Fruit fly (Drosophila melanogaster) whole organism, prepupa: ENCODE results near the gene trr.

Source experiments
- Blimp-1 ChIP-seq: fragments of 200-800 bp; sonication (Bioruptor generic); optimal IDR thresholded peaks from 3 replicates; lab custom pipeline; 2017; ENCODE audit warnings: missing biosample characterization, missing genetic modification characterization, mild to moderate bottlenecking, moderate library complexity, missing genetic modification reagents
- CG10631 ChIP-seq: fragments of 200-800 bp; sonication (Bioruptor generic); optimal IDR thresholded peaks from 2 replicates; lab custom pipeline; 2016; ENCODE audit warnings: missing biosample characterization, missing genetic modification characterization
- CG10669 ChIP-seq: fragments of 200-800 bp; sonication (Bioruptor generic); optimal IDR thresholded peaks from 3 replicates; lab custom pipeline; 2018; ENCODE audit warnings: missing biosample characterization, mild to moderate bottlenecking, missing genetic modification characterization, moderate library complexity
- CG11294 ChIP-seq: fragments of 200-800 bp; sonication (Bioruptor generic); IDR thresholded peaks from 2 replicates; pipeline ENCODE4 v1.3.6; 2022; ENCODE audit warnings: missing biosample characterization, missing genetic modification characterization
- CG11762 ChIP-seq: fragments of 200-800 bp; sonication (Bioruptor generic); optimal IDR thresholded peaks from 3 replicates; lab custom pipeline; 2016; ENCODE audit warnings: missing biosample characterization, missing genetic modification characterization; ENCODE audit not compliant: insufficient read depth
- CG11902 ChIP-seq: fragments of 200-800 bp; sonication (Bioruptor generic); optimal IDR thresholded peaks from 3 replicates; lab custom pipeline; 2016; ENCODE audit warnings: missing biosample characterization, missing genetic modification characterization
- CG15336 ChIP-seq: fragments of 200-800 bp; sonication (Bioruptor generic); IDR thresholded peaks from 2 replicates; pipeline ENCODE4 v1.3.6; 2022; ENCODE audit warnings: missing biosample characterization, missing genetic modification characterization
- CG3032 ChIP-seq: fragments of 200-800 bp; optimal IDR thresholded peaks from 2 replicates; lab custom pipeline; 2019; ENCODE audit warnings: missing biosample characterization, mild to moderate bottlenecking, missing genetic modification characterization, moderate library complexity
- CG31627 ChIP-seq: fragments of 200-800 bp; sonication (Bioruptor generic); optimal IDR thresholded peaks from 3 replicates; lab custom pipeline; 2016; ENCODE audit warnings: missing biosample characterization, missing genetic modification characterization
- CG34406 ChIP-seq: fragments of 200-800 bp; sonication (Bioruptor generic); optimal IDR thresholded peaks from 3 replicates; lab custom pipeline; 2016; ENCODE audit warnings: missing biosample characterization, missing genetic modification characterization
- CG3919 ChIP-seq: fragments of 200-800 bp; sonication (Bioruptor generic); optimal IDR thresholded peaks from 3 replicates; lab custom pipeline; 2016; ENCODE audit warnings: missing biosample characterization, missing genetic modification characterization
- CG4318 ChIP-seq: fragments of 200-800 bp; sonication (Bioruptor generic); optimal IDR thresholded peaks from 3 replicates; lab custom pipeline; 2017; ENCODE audit warnings: missing biosample characterization, mild to moderate bottlenecking, missing genetic modification characterization
- CG6163 ChIP-seq: fragments of 200-800 bp; sonication (Bioruptor generic); IDR thresholded peaks from 3 replicates; pipeline ENCODE4 v1.3.6; 2022; ENCODE audit warnings: missing biosample characterization, missing genetic modification characterization
- CG6792 ChIP-seq: fragments of 200-800 bp; sonication (Bioruptor generic); optimal IDR thresholded peaks from 3 replicates; lab custom pipeline; 2016; ENCODE audit warnings: missing biosample characterization, missing genetic modification characterization
- CG6854 ChIP-seq: fragments of 200-800 bp; sonication (Bioruptor generic); optimal IDR thresholded peaks from 2 replicates; lab custom pipeline; 2017; ENCODE audit warnings: missing biosample characterization, mild to moderate bottlenecking, missing genetic modification characterization
- CG8119 ChIP-seq: fragments of 200-800 bp; sonication (Bioruptor generic); IDR thresholded peaks from 3 replicates; pipeline ENCODE4 v1.3.6; 2022; ENCODE audit warnings: missing biosample characterization, missing genetic modification characterization
- CG8319 ChIP-seq: fragments of 200-800 bp; sonication (Bioruptor generic); optimal IDR thresholded peaks from 3 replicates; lab custom pipeline; 2016; ENCODE audit warnings: missing biosample characterization, missing genetic modification characterization
- CG8632 ChIP-seq: fragments of 200-800 bp; sonication (Bioruptor generic); optimal IDR thresholded peaks from 3 replicates; lab custom pipeline; 2016; ENCODE audit warnings: missing biosample characterization, missing genetic modification characterization
- CG9139 ChIP-seq: fragments of 200-800 bp; sonication (Bioruptor generic); optimal IDR thresholded peaks from 3 replicates; lab custom pipeline; 2017; ENCODE audit warnings: missing biosample characterization, mild to moderate bottlenecking, missing genetic modification characterization
- Eip75B ChIP-seq: fragments of 200-800 bp; sonication (Bioruptor generic); optimal IDR thresholded peaks from 3 replicates; lab custom pipeline; 2016; ENCODE audit warnings: missing biosample characterization, missing genetic modification characterization
- Eip78C ChIP-seq: fragments of 200-800 bp; sonication (Bioruptor generic); peaks from one replicate; lab custom pipeline; 2016; ENCODE audit warnings: missing biosample characterization, missing genetic modification characterization
- Eip93F ChIP-seq: fragments of 200-800 bp; sonication (Bioruptor generic); optimal IDR thresholded peaks from 2 replicates; lab custom pipeline; 2016; ENCODE audit warnings: missing biosample characterization, mild to moderate bottlenecking, missing genetic modification characterization
- Ets96B ChIP-seq: fragments of 200-800 bp; optimal IDR thresholded peaks from 2 replicates; lab custom pipeline; 2019; ENCODE audit warnings: missing biosample characterization, mild to moderate bottlenecking, missing genetic modification characterization, moderate library complexity
- Gug ChIP-seq: fragments of 200-800 bp; sonication (Bioruptor generic); IDR thresholded peaks from 2 replicates; pipeline ENCODE4 v1.3.6; 2022; ENCODE audit warnings: missing biosample characterization, missing genetic modification characterization
- Hr38 ChIP-seq: sonication (Bioruptor generic); optimal IDR thresholded peaks from 2 replicates; lab custom pipeline; 2016; ENCODE audit warnings: missing biosample characterization, missing genetic modification characterization
- Hr39 ChIP-seq: fragments of 200-800 bp; sonication (Bioruptor generic); optimal IDR thresholded peaks from 2 replicates; lab custom pipeline; 2016; ENCODE audit warnings: missing biosample characterization, missing genetic modification characterization
- Hr4 ChIP-seq: fragments of 200-800 bp; sonication (Bioruptor generic); optimal IDR thresholded peaks from 3 replicates; lab custom pipeline; 2016; ENCODE audit warnings: missing biosample characterization, missing genetic modification characterization
- Met ChIP-seq: fragments of 200-800 bp; sonication (Bioruptor generic); optimal IDR thresholded peaks from 3 replicates; lab custom pipeline; 2016; ENCODE audit warnings: missing biosample characterization, missing genetic modification characterization
- OdsH ChIP-seq: fragments of 200-800 bp; sonication (Bioruptor generic); optimal IDR thresholded peaks from 3 replicates; lab custom pipeline; 2016; ENCODE audit warnings: missing biosample characterization, missing genetic modification characterization
- Sox102F ChIP-seq: fragments of 200-800 bp; sonication (Bioruptor generic); optimal IDR thresholded peaks from 2 replicates; lab custom pipeline; 2016; ENCODE audit warnings: missing biosample characterization, mild to moderate bottlenecking, missing genetic modification characterization
- Sox14 ChIP-seq: fragments of 200-800 bp; sonication (Bioruptor generic); optimal IDR thresholded peaks from 3 replicates; lab custom pipeline; 2016; ENCODE audit warnings: missing biosample characterization, missing genetic modification characterization
- Sox15 ChIP-seq: fragments of 200-800 bp; sonication (Bioruptor generic); optimal IDR thresholded peaks from 3 replicates; lab custom pipeline; 2016; ENCODE audit warnings: missing biosample characterization, missing genetic modification characterization
- achi ChIP-seq: fragments of 200-800 bp; sonication (Bioruptor generic); optimal IDR thresholded peaks from 3 replicates; lab custom pipeline; 2016; ENCODE audit warnings: missing biosample characterization, missing genetic modification characterization
- acj6 ChIP-seq: fragments of 200-800 bp; sonication (Bioruptor generic); optimal IDR thresholded peaks from 3 replicates; lab custom pipeline; 2016; ENCODE audit warnings: missing biosample characterization, missing genetic modification characterization
- cyc ChIP-seq: fragments of 200-800 bp; sonication (Bioruptor generic); optimal IDR thresholded peaks from 3 replicates; lab custom pipeline; 2016; ENCODE audit warnings: missing biosample characterization, missing genetic modification characterization
- dac ChIP-seq: fragments of 200-800 bp; sonication (Bioruptor generic); optimal IDR thresholded peaks from 2 replicates; lab custom pipeline; 2017; ENCODE audit warnings: missing biosample characterization, mild to moderate bottlenecking, missing genetic modification characterization
- eg ChIP-seq: fragments of 200-800 bp; sonication (Bioruptor generic); IDR thresholded peaks from 3 replicates; pipeline ENCODE4 v1.3.6; 2022; ENCODE audit warnings: missing biosample characterization, missing genetic modification characterization
- esn ChIP-seq: fragments of 200-800 bp; sonication (Bioruptor generic); optimal IDR thresholded peaks from 2 replicates; lab custom pipeline; 2016; ENCODE audit warnings: missing biosample characterization, mild to moderate bottlenecking, missing genetic modification characterization, moderate library complexity
- fd59A ChIP-seq: fragments of 200-800 bp; sonication (Bioruptor generic); optimal IDR thresholded peaks from 2 replicates; lab custom pipeline; 2017; ENCODE audit warnings: missing biosample characterization, mild to moderate bottlenecking, missing genetic modification characterization, missing genetic modification reagents
- fkh ChIP-seq: fragments of 200-800 bp; sonication (Bioruptor generic); optimal IDR thresholded peaks from 3 replicates; lab custom pipeline; 2017; ENCODE audit warnings: missing biosample characterization, mild to moderate bottlenecking, missing genetic modification characterization, moderate library complexity
- lz ChIP-seq: fragments of 200-800 bp; sonication (Bioruptor generic); optimal IDR thresholded peaks from 3 replicates; lab custom pipeline; 2016; ENCODE audit warnings: missing biosample characterization, missing genetic modification characterization
- salr ChIP-seq, 2 experiments: fragments of 200-800 bp; sonication (Bioruptor generic); optimal IDR thresholded peaks; 3 replicates each; lab custom pipeline; 2016 to 2018; ENCODE audit warnings: missing biosample characterization in 2 of 2, missing genetic modification characterization in 2 of 2, mild to moderate bottlenecking in 1 of 2
- spab ChIP-seq: fragments of 200-800 bp; sonication (Bioruptor generic); optimal IDR thresholded peaks from 2 replicates; lab custom pipeline; 2017; ENCODE audit warnings: missing biosample characterization, mild to moderate bottlenecking, missing genetic modification characterization, missing genetic modification reagents
- ss ChIP-seq, 2 experiments: fragments of 200-800 bp; sonication (Bioruptor generic); optimal IDR thresholded peaks; 2 replicates in 1 of 2; 3 replicates in 1 of 2; lab custom pipeline; 2017 to 2018; ENCODE audit warnings: mild to moderate bottlenecking in 2 of 2, missing biosample characterization in 2 of 2, missing genetic modification characterization in 2 of 2, moderate library complexity in 1 of 2
- topi ChIP-seq: fragments of 200-800 bp; sonication (Bioruptor generic); optimal IDR thresholded peaks from 3 replicates; lab custom pipeline; 2016; ENCODE audit warnings: missing biosample characterization, missing genetic modification characterization

The trr gene

DNA sequence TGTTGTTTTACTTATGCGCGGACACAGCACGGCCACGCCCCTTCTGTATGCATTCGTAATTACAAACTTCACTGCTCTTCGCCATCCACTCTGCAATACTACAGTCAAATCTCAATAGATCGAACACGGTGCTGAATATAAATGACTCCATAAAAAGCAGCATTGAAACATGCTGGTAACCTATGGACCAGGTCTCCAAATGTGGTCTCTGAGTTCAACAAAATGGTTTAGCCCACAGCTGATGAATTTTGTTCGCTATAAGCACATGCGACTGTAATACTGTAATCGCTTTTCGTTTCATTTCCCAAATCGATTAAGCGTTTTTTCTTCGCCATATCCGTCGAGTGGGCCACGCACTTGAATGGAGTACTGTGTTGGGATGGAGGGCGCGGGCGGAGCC, 7.6 kb upstream of the trr start (continued):
- TF ChIP-seq dac (GFP tag; lab: Kevin White, UChicago) (no peak), CG3919 (GFP tag; lab: Kevin White, UChicago) (peak; percentile 62), topi (GFP tag; lab: Kevin White, UChicago) (peak; percentile 66), Eip78C (GFP tag; lab: Kevin White, UChicago) (peak; percentile 87), Eip75B (GFP tag; lab: Kevin White, UChicago) (no peak), CG4318 (no peak), CG6163 (peak; percentile 65)

DNA sequence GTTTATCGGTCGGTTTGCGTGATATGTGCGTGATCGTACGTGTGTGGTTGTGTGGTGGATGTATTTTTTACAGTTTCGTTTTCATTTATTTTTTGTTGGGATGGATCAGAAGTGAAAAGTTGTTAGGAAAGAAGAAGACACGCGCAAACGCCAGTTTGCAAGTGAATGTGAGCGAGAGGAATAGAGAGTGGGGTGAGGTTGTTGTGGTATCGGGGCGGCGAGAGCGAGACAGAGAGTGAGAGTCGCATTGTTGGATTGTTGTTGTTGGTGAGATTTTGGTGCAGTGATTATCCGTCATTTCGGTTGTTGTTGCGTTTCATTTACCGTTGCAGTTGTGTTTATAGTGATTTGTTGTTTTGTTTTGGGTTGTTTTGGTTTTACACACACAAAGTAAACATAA, 3.8 kb upstream of the trr start:
- TF ChIP-seq acj6 (GFP tag; lab: Kevin White, UChicago) (no peak), Hr38 (no peak), OdsH (no peak)

DNA sequence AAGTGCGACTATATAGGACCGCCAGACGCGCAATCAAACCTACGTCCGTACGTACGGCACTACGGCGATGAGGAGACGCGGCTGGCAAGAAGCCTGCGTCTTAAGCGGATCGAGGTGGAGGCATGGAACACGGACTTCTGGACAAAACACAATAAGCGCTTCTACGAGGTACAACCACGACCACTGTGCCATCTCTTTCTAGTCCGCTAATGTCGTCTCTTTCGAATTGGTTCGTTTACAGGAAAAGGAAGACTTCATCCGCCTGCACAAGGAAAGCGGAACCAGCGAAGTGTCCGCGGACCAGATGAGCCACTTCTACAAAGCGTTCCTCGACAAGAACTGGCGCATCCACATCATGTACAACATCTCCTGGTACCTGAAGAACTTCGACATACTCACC, 9.0 kb downstream of the trr start:
- TF ChIP-seq CG6792 (GFP tag; lab: Kevin White, UChicago) = no peak
- no peak for TF ChIP-seq CG15336 (GFP tag; lab: Robert Waterston, UW)
- TF ChIP-seq achi (GFP tag; lab: Kevin White, UChicago) = no peak
- TF ChIP-seq Sox15 (GFP tag; lab: Kevin White, UChicago) = no peak
- no peak for TF ChIP-seq Ets96B (tag; lab: Kevin White, UChicago)
- TF ChIP-seq Hr4 (GFP tag; lab: Kevin White, UChicago) = no peak
- no peak for TF ChIP-seq Sox14 (GFP tag; lab: Kevin White, UChicago)
- no peak for TF ChIP-seq Eip93F (GFP tag; lab: Kevin White, UChicago)
- TF ChIP-seq Gug (GFP tag; lab: Robert Waterston, UW) = no peak
- TF ChIP-seq lz (GFP tag; lab: Kevin White, UChicago) = no peak
- TF ChIP-seq CG11762 (GFP tag; lab: Kevin White, UChicago) = no peak
- no peak for TF ChIP-seq fd59A (GFP tag; lab: Kevin White, UChicago)
- no peak for TF ChIP-seq eg (GFP tag; lab: Robert Waterston, UW)
- no peak for TF ChIP-seq CG3919 (GFP tag; lab: Kevin White, UChicago)

DNA sequence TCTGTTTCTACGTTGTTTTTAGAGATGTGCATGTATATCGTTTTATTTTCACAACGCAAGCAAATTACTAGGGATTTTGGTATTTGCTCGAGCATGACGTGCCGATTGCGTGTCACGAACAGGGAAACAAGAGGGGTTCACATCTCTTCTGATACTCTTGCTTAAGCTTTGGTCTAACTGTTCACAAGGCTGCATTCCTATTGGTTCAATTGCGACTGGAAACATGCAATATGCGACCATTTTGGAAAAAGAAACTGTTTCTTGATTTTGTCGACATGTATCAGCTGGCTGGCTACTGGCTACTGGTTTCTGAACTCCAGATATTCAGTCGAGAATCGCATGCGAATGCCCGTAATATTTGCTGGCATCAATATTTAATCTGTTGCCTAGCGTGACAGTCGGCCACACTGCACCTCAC, 9.6 kb downstream of the trr start, which contains the start of gene Coa8:
TSS of gene Coa8 (plus strand) at position 144 of the 418 bp plus-strand sequence.
- TF ChIP-seq dac (GFP tag; lab: Kevin White, UChicago) (no peak), topi (GFP tag; lab: Kevin White, UChicago) (peak; percentile 43), esn (GFP tag; lab: Kevin White, UChicago) (peak; percentile 42), CG34406 (GFP tag; lab: Kevin White, UChicago) (no peak), CG31627 (peak; percentile 41), Hr38 (no peak), spab (GFP tag; lab: Kevin White, UChicago) (no peak), achi (GFP tag; lab: Kevin White, UChicago) (peak; percentile 25), Eip78C (GFP tag; lab: Kevin White, UChicago) (peak; percentile 70), Met (no peak), Blimp-1 (GFP tag; lab: Kevin White, UChicago) (no peak), CG11902 (no peak), Sox102F (no peak), CG6792 (GFP tag; lab: Kevin White, UChicago) (peak; percentile 7), ss (GFP tag; optimal IDR thresholded peaks at IDR 0.05; lab: Kevin White, UChicago) (no peak), CG15336 (GFP tag; lab: Robert Waterston, UW) (no peak), fd59A (GFP tag; lab: Kevin White, UChicago) (no peak), Eip93F (GFP tag; lab: Kevin White, UChicago) (no peak), cyc (peak; percentile 43), CG4318 (no peak), CG9139 (GFP tag; lab: Kevin White, UChicago) (no peak), CG3919 (GFP tag; lab: Kevin White, UChicago) (peak; percentile 40), CG8119 (GFP tag; lab: Robert Waterston, UW) (no peak), fkh (GFP tag; lab: Kevin White, UChicago) (no peak), CG10669 (no peak), Hr39 (GFP tag; lab: Kevin White, UChicago) (peak; percentile 54), CG10631 (GFP tag; lab: Kevin White, UChicago) (no peak), CG11294 (GFP tag; lab: Robert Waterston, UW) (0 out of 2 replicates have a peak, but pooled peaks have one; percentile 29), eg (GFP tag; lab: Robert Waterston, UW) (peak; percentile 59; the same call in 2 of the 3 replicates), CG3032 (tag; lab: Kevin White, UChicago) (peak; percentile 48), CG8319 (no peak), CG8632 (GFP tag; lab: Kevin White, UChicago) (no peak), salr (GFP tag; optimal IDR thresholded peaks at IDR 0.05; lab: Kevin White, UChicago) (no peak), acj6 (GFP tag; lab: Kevin White, UChicago) (peak; percentile 45), CG6854 (no peak)
